Fruit fly (Drosophila melanogaster) whole organism, embryonic: Measurements from ENCODE around the gene CG9328.
A peak's percentile ranks its signal among the peaks of the same experiment; 100 is the strongest.

ENCODE experiments used
- Awh ChIP-seq: fragments of 200-800 bp; sonication (Bioruptor generic); IDR thresholded peaks from 2 replicates; pipeline ENCODE4, ENCODE4 v1.3.6; 2022; ENCODE audit warnings: missing biosample characterization, missing genetic modification characterization
- B-H1 ChIP-seq: fragments of 200-800 bp; sonication (Bioruptor generic); IDR thresholded peaks from 3 replicates; pipeline ENCODE4 v1.3.6; 2022; ENCODE audit warnings: missing biosample characterization, missing genetic modification characterization
- C15 ChIP-seq: fragments of 200-800 bp; sonication (Bioruptor generic); IDR thresholded peaks from 3 replicates; pipeline ENCODE4 v1.3.6; 2022; ENCODE audit warnings: missing biosample characterization, missing genetic modification characterization
- CG10654 ChIP-seq: fragments of 200-800 bp; sonication (Bioruptor generic); optimal IDR thresholded peaks from 2 replicates; lab custom pipeline; 2016; ENCODE audit warnings: missing biosample characterization, missing genetic modification characterization
- CG11456 ChIP-seq: fragments of 200-800 bp; sonication (Bioruptor generic); IDR thresholded peaks from 3 replicates; pipeline ENCODE4 v1.3.6; 2022; ENCODE audit warnings: missing biosample characterization, missing genetic modification characterization
- CG13296 ChIP-seq: fragments of 200-800 bp; sonication (Bioruptor generic); optimal IDR thresholded peaks from 3 replicates; lab custom pipeline; 2018; ENCODE audit warnings: missing biosample characterization, mild to moderate bottlenecking, missing genetic modification characterization
- CG16863 ChIP-seq: fragments of 200-800 bp; sonication (Bioruptor generic); optimal IDR thresholded peaks from 3 replicates; lab custom pipeline; 2016; ENCODE audit warnings: missing biosample characterization, missing genetic modification characterization
- CG17385 ChIP-seq: fragments of 200-800 bp; sonication (Bioruptor generic); optimal IDR thresholded peaks from 3 replicates; lab custom pipeline; 2018; ENCODE audit warnings: missing biosample characterization, mild to moderate bottlenecking, missing genetic modification characterization
- CG17612 ChIP-seq: fragments of 200-800 bp; sonication (Bioruptor generic); IDR thresholded peaks from 2 replicates; pipeline ENCODE4 v1.3.6; 2022; ENCODE audit warnings: missing biosample characterization, missing genetic modification characterization
- CG17802 ChIP-seq: fragments of 200-800 bp; sonication (Bioruptor generic); optimal IDR thresholded peaks from 2 replicates; lab custom pipeline; 2018; ENCODE audit warnings: missing biosample characterization, mild to moderate bottlenecking, missing genetic modification characterization, moderate library complexity
- CG17912 ChIP-seq: fragments of 200-800 bp; sonication (Bioruptor generic); optimal IDR thresholded peaks from 2 replicates; lab custom pipeline; 2018; ENCODE audit warnings: missing biosample characterization, mild to moderate bottlenecking, missing genetic modification characterization
- CG30020 ChIP-seq: fragments of 200-800 bp; optimal IDR thresholded peaks from 2 replicates; lab custom pipeline; 2019; ENCODE audit warnings: missing biosample characterization, mild to moderate bottlenecking, missing genetic modification characterization, moderate library complexity
- CG42726 ChIP-seq: fragments of 200-800 bp; sonication (Bioruptor generic); IDR thresholded peaks from 2 replicates; pipeline ENCODE4 v1.3.6; 2022; ENCODE audit warnings: missing biosample characterization, missing genetic modification characterization; ENCODE audit not compliant: partially characterized antibody
- CG5245 ChIP-seq: fragments of 200-800 bp; sonication (Bioruptor generic); optimal IDR thresholded peaks from 3 replicates; lab custom pipeline; 2016; ENCODE audit warnings: missing biosample characterization, missing genetic modification characterization
- CG6689 ChIP-seq: fragments of 200-800 bp; sonication (Bioruptor generic); IDR thresholded peaks from 2 replicates; pipeline ENCODE4 v1.3.6; 2022; ENCODE audit warnings: missing biosample characterization, missing genetic modification characterization
- CG7556 ChIP-seq: fragments of 200-800 bp; sonication (Bioruptor generic); optimal IDR thresholded peaks from 2 replicates; lab custom pipeline; 2017; ENCODE audit warnings: missing biosample characterization, mild to moderate bottlenecking, missing genetic modification characterization
- CG8089 ChIP-seq: fragments of 200-800 bp; sonication (Bioruptor generic); optimal IDR thresholded peaks from 3 replicates; lab custom pipeline; 2016; ENCODE audit warnings: missing biosample characterization, missing genetic modification characterization
- CG8478 ChIP-seq: fragments of >200 bp; optimal IDR thresholded peaks from 2 replicates; lab custom pipeline; 2018
- CG9215 ChIP-seq: fragments of 200-800 bp; sonication (Bioruptor generic); IDR thresholded peaks from 2 replicates; pipeline ENCODE4 v1.3.6; 2022; ENCODE audit warnings: missing biosample characterization, missing genetic modification characterization
- CoRest ChIP-seq: fragments of 200-800 bp; sonication (Bioruptor generic); optimal IDR thresholded peaks from 3 replicates; lab custom pipeline; 2018; ENCODE audit warnings: missing biosample characterization, mild to moderate bottlenecking, missing genetic modification characterization, moderate library complexity
- Dip2 ChIP-seq: fragments of 200-800 bp; sonication (Bioruptor generic); IDR thresholded peaks from 2 replicates; pipeline ENCODE4 v1.3.6; 2022; ENCODE audit warnings: missing biosample characterization, missing genetic modification characterization
- Doc2 ChIP-seq: fragments of 200-800 bp; sonication (Bioruptor generic); IDR thresholded peaks from 2 replicates; pipeline ENCODE4 v1.3.6; 2022; ENCODE audit warnings: missing biosample characterization, missing genetic modification characterization
- Eip74EF ChIP-seq, 2 experiments: fragments of 200-800 bp in 1 of 2; fragments of >200 bp in 1 of 2; sonication (Bioruptor generic) in 1 of 2; optimal IDR thresholded peaks; 2 replicates each; lab custom pipeline; 2017 to 2019; ENCODE audit warnings: missing biosample characterization in 2 of 2, missing genetic modification characterization in 2 of 2, mild to moderate bottlenecking in 1 of 2, moderate library complexity in 1 of 2
- Fer1 ChIP-seq: fragments of 200-800 bp; sonication (Bioruptor generic); optimal IDR thresholded peaks from 2 replicates; lab custom pipeline; 2017; ENCODE audit warnings: missing biosample characterization, mild to moderate bottlenecking, missing genetic modification characterization
- Fer2 ChIP-seq: fragments of 200-800 bp; sonication (Bioruptor generic); optimal IDR thresholded peaks from 2 replicates; lab custom pipeline; 2018; ENCODE audit warnings: missing biosample characterization, mild to moderate bottlenecking, missing genetic modification characterization, moderate library complexity
- HHEX ChIP-seq: fragments of 200-800 bp; sonication (Bioruptor generic); optimal IDR thresholded peaks from 3 replicates; lab custom pipeline; 2017; ENCODE audit warnings: missing biosample characterization, mild to moderate bottlenecking, missing genetic modification characterization, missing genetic modification reagents
- Hmx ChIP-seq: fragments of 200-800 bp; sonication (Bioruptor generic); optimal IDR thresholded peaks from 2 replicates; lab custom pipeline; 2016; ENCODE audit warnings: missing biosample characterization, missing genetic modification characterization
- Lhr ChIP-seq: fragments of 200-800 bp; sonication (Bioruptor generic); optimal IDR thresholded peaks from 3 replicates; lab custom pipeline; 2017; ENCODE audit warnings: mild to moderate bottlenecking, missing biosample characterization, missing genetic modification reagents, missing genetic modification characterization
- Optix ChIP-seq: fragments of 200-800 bp; sonication (Bioruptor generic); IDR thresholded peaks from 3 replicates; pipeline ENCODE4 v1.3.6; 2022; ENCODE audit warnings: missing biosample characterization, missing genetic modification characterization
- PHDP ChIP-seq: fragments of 200-800 bp; sonication (Bioruptor generic); optimal IDR thresholded peaks from 3 replicates; lab custom pipeline; 2018; ENCODE audit warnings: missing biosample characterization, mild to moderate bottlenecking, missing genetic modification characterization, moderate library complexity
- Side ChIP-seq: fragments of 200-800 bp; sonication (Bioruptor generic); optimal IDR thresholded peaks from 2 replicates; lab custom pipeline; 2016; ENCODE audit warnings: missing biosample characterization, missing genetic modification characterization
- TFAM ChIP-seq: fragments of 200-800 bp; sonication (Bioruptor generic); optimal IDR thresholded peaks from 2 replicates; lab custom pipeline; 2017; ENCODE audit warnings: missing biosample characterization, missing genetic modification characterization, inconsistent platforms
- Tbp ChIP-seq: fragments of >200 bp; optimal IDR thresholded peaks from 2 replicates; lab custom pipeline; 2018; ENCODE audit warnings: missing biosample characterization, missing genetic modification characterization
- ac ChIP-seq: fragments of 200-800 bp; sonication (Bioruptor generic); optimal IDR thresholded peaks from 3 replicates; lab custom pipeline; 2017; ENCODE audit warnings: missing biosample characterization, mild to moderate bottlenecking, missing genetic modification characterization
- ase ChIP-seq: fragments of 200-800 bp; sonication (Bioruptor generic); IDR thresholded peaks from 3 replicates; pipeline ENCODE4 v1.3.6; 2022; ENCODE audit warnings: missing biosample characterization, missing genetic modification characterization
- cas ChIP-seq: fragments of 200-800 bp; sonication (Bioruptor generic); IDR thresholded peaks from 2 replicates; pipeline ENCODE4 v1.3.6; 2022; ENCODE audit warnings: missing biosample characterization, missing genetic modification characterization
- dm ChIP-seq: fragments of 200-800 bp; sonication (Bioruptor generic); optimal IDR thresholded peaks from 3 replicates; lab custom pipeline; 2016; ENCODE audit warnings: missing biosample characterization, missing genetic modification characterization
- dmrt11E ChIP-seq: fragments of 200-800 bp; sonication (Bioruptor generic); optimal IDR thresholded peaks from 3 replicates; lab custom pipeline; 2018; ENCODE audit warnings: missing biosample characterization, mild to moderate bottlenecking, missing genetic modification characterization, moderate library complexity
- hth ChIP-seq: fragments of >200 bp; optimal IDR thresholded peaks from 2 replicates; lab custom pipeline; 2017; ENCODE audit warnings: inconsistent platforms
- ind ChIP-seq: fragments of 200-800 bp; sonication (Bioruptor generic); optimal IDR thresholded peaks from 3 replicates; lab custom pipeline; 2016; ENCODE audit warnings: missing biosample characterization, missing genetic modification characterization
- jing ChIP-seq: fragments of 200-800 bp; sonication (Bioruptor generic); optimal IDR thresholded peaks from 2 replicates; lab custom pipeline; 2018; ENCODE audit warnings: missing biosample characterization, mild to moderate bottlenecking, missing genetic modification characterization
- lmd ChIP-seq: fragments of 200-800 bp; sonication (Bioruptor generic); IDR thresholded peaks from 2 replicates; pipeline ENCODE4 v1.3.6; 2022; ENCODE audit warnings: missing biosample characterization, missing genetic modification characterization
- nerfin-2 ChIP-seq: fragments of 200-800 bp; sonication (Bioruptor generic); IDR thresholded peaks from 2 replicates; pipeline ENCODE4 v1.3.6; 2022; ENCODE audit warnings: missing biosample characterization, missing genetic modification characterization; ENCODE audit not compliant: partially characterized antibody
- pb ChIP-seq: fragments of 200-800 bp; sonication (Bioruptor generic); optimal IDR thresholded peaks from 3 replicates; lab custom pipeline; 2016; ENCODE audit warnings: missing biosample characterization, missing genetic modification characterization
- row ChIP-seq: fragments of 200-800 bp; sonication (Bioruptor generic); IDR thresholded peaks from 3 replicates; pipeline ENCODE4 v1.3.6; 2022; ENCODE audit warnings: missing biosample characterization, missing genetic modification characterization
- shn ChIP-seq: fragments of 200-800 bp; sonication (Bioruptor generic); optimal IDR thresholded peaks from 3 replicates; lab custom pipeline; 2016; ENCODE audit warnings: missing biosample characterization, missing genetic modification characterization
- sima ChIP-seq: fragments of 200-800 bp; sonication (Bioruptor generic); optimal IDR thresholded peaks from 2 replicates; lab custom pipeline; 2016; ENCODE audit warnings: missing biosample characterization, missing genetic modification characterization
- sisA ChIP-seq: fragments of 200-800 bp; sonication (Bioruptor generic); IDR thresholded peaks from 2 replicates; pipeline ENCODE4 v1.3.6; 2022; ENCODE audit warnings: missing biosample characterization, missing genetic modification characterization
- so ChIP-seq: fragments of 200-800 bp; sonication (Bioruptor generic); IDR thresholded peaks from 3 replicates; pipeline ENCODE4 v1.3.6; 2022; ENCODE audit warnings: missing biosample characterization, missing genetic modification characterization
- stwl ChIP-seq: fragments of 200-800 bp; sonication (Bioruptor generic); optimal IDR thresholded peaks from 3 replicates; lab custom pipeline; 2018; ENCODE audit warnings: missing biosample characterization, mild to moderate bottlenecking, missing genetic modification characterization, moderate library complexity
- tx ChIP-seq: fragments of 200-800 bp; sonication (Bioruptor generic); optimal IDR thresholded peaks from 2 replicates; lab custom pipeline; 2016; ENCODE audit warnings: missing biosample characterization, missing genetic modification characterization
- wek ChIP-seq: fragments of 200-800 bp; sonication (Bioruptor generic); optimal IDR thresholded peaks from 3 replicates; lab custom pipeline; 2018; ENCODE audit warnings: missing biosample characterization, mild to moderate bottlenecking, missing genetic modification characterization, moderate library complexity

CG9328 gene

dm6 chr2L:20780768-20781167, 16.7 kb upstream of the CG9328 start (continued):
- TF ChIP-seq CG9215 (no peak), CG13296 (peak; percentile 74), row (peak; percentile 9; the same call in 1 of the 3 replicates), Dip2 (no peak), B-H1 (no peak), nerfin-2 (GFP tag; lab: Robert Waterston, UW) (no peak), cas (no peak), dmrt11E (tag; lab: Kevin White, UChicago) (peak; percentile 66), Hmx (no peak), ind (GFP tag; lab: Kevin White, UChicago) (peak; percentile 1), Optix (peak; percentile 38; the same call in 1 of the 3 replicates), ase (GFP tag; lab: Robert Waterston, UW) (0 out of 3 replicates have a peak, but pooled peaks have one; percentile 12), tx (peak; percentile 33), CG10654 (GFP tag; lab: Kevin White, UChicago) (peak; percentile 32), CG17912 (GFP tag; lab: Kevin White, UChicago) (peak; percentile 51), C15 (GFP tag; lab: Robert Waterston, UW) (no peak), pb (GFP tag; lab: Kevin White, UChicago) (peak; percentile 24), sisA (GFP tag; lab: Robert Waterston, UW) (no peak), stwl (no peak), CG30020 (tag; lab: Kevin White, UChicago) (no peak), CG8478 (lab: Kevin White, UChicago) (no peak), CG11456 (no peak), Fer2 (tag; lab: Kevin White, UChicago) (peak; percentile 31), ac (GFP tag; lab: Kevin White, UChicago) (peak; percentile 82), PHDP (tag; lab: Kevin White, UChicago) (peak; percentile 54), Eip74EF (GFP tag; optimal IDR thresholded peaks at IDR 0.05; lab: Kevin White, UChicago) (peak in 1 of 2 experiments; percentile 2), CG17385 (peak; percentile 50), CG7556 (peak; percentile 67), TFAM (peak; percentile 29), CG16863 (GFP tag; lab: Kevin White, UChicago) (peak; percentile 42), Doc2 (no peak), Lhr (peak; percentile 35), so (GFP tag; lab: Robert Waterston, UW) (0 out of 3 replicates have a peak, but pooled peaks have one; percentile 30), sima (GFP tag; lab: Kevin White, UChicago) (no peak), CG17802 (tag; lab: Kevin White, UChicago) (no peak), shn (peak; percentile 28), Fer1 (GFP tag; lab: Kevin White, UChicago) (peak; percentile 75), HHEX (GFP tag; lab: Kevin White, UChicago) (peak; percentile 71), Awh (peak; percentile 62), jing (GFP tag; lab: Kevin White, UChicago) (no peak), Side (GFP tag; lab: Kevin White, UChicago) (peak; percentile 75), CG8089 (peak; percentile 50), wek (GFP tag; lab: Kevin White, UChicago) (peak; percentile 81), hth (lab: Kevin White, UChicago) (no peak), CG42726 (no peak), CoRest (tag; lab: Kevin White, UChicago) (peak; percentile 36), CG17612 (0 out of 2 replicates have a peak, but pooled peaks have one; percentile 11), dm (GFP tag; lab: Kevin White, UChicago) (no peak), Tbp (GFP tag; lab: Kevin White, UChicago) (no peak), CG5245 (GFP tag; lab: Kevin White, UChicago) (no peak), CG6689 (peak; percentile 33; the same call in 1 of the 2 replicates), lmd (GFP tag; lab: Robert Waterston, UW) (no peak)
